Worm (Caenorhabditis elegans) whole organism, early embryonic: ENCODE results near the gene K09F5.1.

Experiments used
- B0310.2 ChIP-seq: sonication (generic microtip); optimal IDR thresholded peaks from 2 replicates; lab custom pipeline; 2016; ENCODE audit warnings: mild to moderate bottlenecking, missing genetic modification characterization, missing compliant biosample characterization
- F13C5.2 ChIP-seq: sonication (generic microtip); optimal IDR thresholded peaks from 2 replicates; lab custom pipeline; 2017; ENCODE audit warnings: mild to moderate bottlenecking, missing genetic modification characterization, inconsistent platforms, missing compliant biosample characterization
- aly-1 ChIP-seq: sonication (generic microtip); optimal IDR thresholded peaks from 2 replicates; lab custom pipeline; 2016; ENCODE audit warnings: missing genetic modification characterization, missing compliant biosample characterization
- ama-1 ChIP-seq: fragments of 150-350 bp; optimal IDR thresholded peaks from 2 replicates; lab custom pipeline; 2014
- ceh-13 ChIP-seq: fragments of 200-800 bp; sonication (Bioruptor generic); optimal IDR thresholded peaks from 2 replicates; lab custom pipeline; 2018; ENCODE audit warnings: mild to moderate bottlenecking, missing genetic modification characterization, missing compliant biosample characterization
- ceh-36 ChIP-seq: sonication (generic microtip); optimal IDR thresholded peaks from 2 replicates; lab custom pipeline; 2016; ENCODE audit warnings: missing genetic modification characterization, inconsistent platforms, missing compliant biosample characterization
- ets-7 ChIP-seq: sonication (generic microtip); optimal IDR thresholded peaks from 2 replicates; lab custom pipeline; 2016; ENCODE audit warnings: missing genotype, missing genetic modification characterization, missing compliant biosample characterization
- flt-1 ChIP-seq: fragments of 200-800 bp; sonication (Bioruptor generic); IDR thresholded peaks from 2 replicates; pipeline ENCODE4 v1.3.6; 2022; ENCODE audit warnings: missing genetic modification characterization, missing compliant biosample characterization
- hmbx-1 ChIP-seq: sonication (generic microtip); optimal IDR thresholded peaks from 2 replicates; lab custom pipeline; 2016; ENCODE audit warnings: mild to moderate bottlenecking, missing genetic modification characterization, missing compliant biosample characterization
- hmg-4 ChIP-seq: fragments of 200-800 bp; sonication (Bioruptor generic); optimal IDR thresholded peaks from 2 replicates; lab custom pipeline; 2018; ENCODE audit warnings: mild to moderate bottlenecking, missing genetic modification characterization, missing compliant biosample characterization
- hnd-1 ChIP-seq: sonication (generic microtip); optimal IDR thresholded peaks from 2 replicates; lab custom pipeline; 2016; ENCODE audit warnings: missing genetic modification characterization, missing compliant biosample characterization
- pes-1 ChIP-seq: fragments of 200-800 bp; sonication (Bioruptor generic); IDR thresholded peaks from 2 replicates; pipeline ENCODE4 v1.3.6; 2022; ENCODE audit warnings: missing genetic modification reagents, missing genetic modification characterization, missing compliant biosample characterization
- scrt-1 ChIP-seq: fragments of 200-800 bp; sonication (Bioruptor generic); IDR thresholded peaks from 2 replicates; pipeline ENCODE4 v1.3.6; 2022; ENCODE audit warnings: missing genetic modification characterization, missing compliant biosample characterization
- sea-1 ChIP-seq: fragments of 200-800 bp; sonication (Bioruptor generic); conservative IDR thresholded peaks from 2 replicates; pipeline ENCODE4 v1.3.6; 2022; ENCODE audit warnings: missing genetic modification characterization, missing compliant biosample characterization
- tbx-11 ChIP-seq: fragments of 200-800 bp; sonication (Bioruptor generic); IDR thresholded peaks from 2 replicates; pipeline ENCODE4 v1.3.6; 2022; ENCODE audit warnings: missing genetic modification characterization, missing compliant biosample characterization
- tbx-37 ChIP-seq: fragments of 200-800 bp; sonication (Bioruptor generic); conservative IDR thresholded peaks from 2 replicates; pipeline ENCODE4 v1.3.6; 2022; ENCODE audit warnings: missing genetic modification reagents, missing genetic modification characterization, missing compliant biosample characterization
- tra-4 ChIP-seq: sonication (generic microtip); optimal IDR thresholded peaks from 2 replicates; lab custom pipeline; 2017; ENCODE audit warnings: missing genetic modification characterization, missing compliant biosample characterization

Gene K09F5.1

DNA sequence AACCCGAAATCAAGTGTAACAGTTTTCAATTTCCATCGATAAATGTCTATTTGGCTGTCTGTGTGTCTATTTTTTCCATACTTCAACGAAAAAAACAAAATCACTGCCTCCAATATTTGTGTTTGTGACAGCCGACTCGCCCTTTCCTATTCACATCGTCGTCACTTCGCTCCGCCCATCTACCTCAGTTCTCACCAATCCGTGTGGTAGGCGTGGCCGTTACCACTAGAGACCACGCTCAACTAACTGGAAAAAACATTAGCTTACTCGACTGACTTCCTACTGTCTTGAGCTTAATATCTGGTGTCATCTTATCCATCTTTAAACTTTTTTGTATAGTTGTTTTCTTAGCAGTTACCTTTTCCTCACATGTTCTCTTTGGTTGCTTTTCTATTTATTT is 5.9 kb downstream of the K09F5.1 start:
- TF ChIP-seq hmg-4 (GFP tag; lab: Kevin White, UChicago) (no peak), tra-4 (tag; lab: Kevin White, UChicago) (no peak), hmbx-1 (no peak)

DNA sequence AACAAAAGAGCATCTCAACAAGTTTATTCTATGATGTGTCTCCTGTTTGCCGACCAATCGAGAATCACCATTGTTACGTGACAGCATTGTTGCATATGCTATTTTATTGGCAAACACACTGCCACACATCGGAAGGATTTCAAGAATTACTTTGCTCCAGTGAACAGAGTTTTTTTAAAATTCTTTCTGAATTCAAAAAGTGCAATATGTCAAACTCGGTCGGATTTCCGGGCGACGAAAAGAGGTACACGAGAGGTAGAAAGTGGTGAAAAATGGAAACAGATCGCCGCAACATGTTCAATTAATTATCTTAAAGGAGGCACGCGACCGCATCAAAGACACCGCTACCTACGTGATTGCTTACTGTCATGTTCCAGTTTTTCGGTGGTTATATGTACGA is 10.6 kb downstream of the K09F5.1 start:
- no peak for TF ChIP-seq hmg-4 (GFP tag; lab: Kevin White, UChicago)

DNA sequence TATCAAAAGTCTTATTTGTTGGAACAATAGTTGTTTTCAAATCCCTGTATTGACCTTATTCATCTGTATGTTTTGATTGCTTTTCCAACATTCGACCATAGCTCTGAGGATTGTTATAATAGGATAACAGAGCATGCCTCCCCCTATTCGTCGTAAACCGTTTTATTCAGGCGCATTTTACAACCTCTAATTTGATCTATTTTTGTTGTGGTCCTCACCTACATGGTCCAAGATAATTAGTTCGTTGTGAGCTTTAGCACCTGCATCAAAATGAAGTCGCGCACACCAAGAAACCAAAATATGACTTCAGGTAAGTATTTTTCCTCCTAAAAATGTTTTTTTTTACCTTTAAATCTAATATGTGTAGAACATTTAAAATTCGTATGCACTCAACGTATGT is 13.3 kb downstream of the K09F5.1 start, which contains the start of gene deg-1:
TSS of gene deg-1 (plus strand) at position 301 of the 400 bp plus-strand sequence.
- no peak for TF ChIP-seq ama-1
- no peak for TF ChIP-seq flt-1
- TF ChIP-seq aly-1 (tag; lab: Kevin White, UChicago) = no peak
- TF ChIP-seq ets-7 (tag; lab: Kevin White, UChicago) = no peak
- no peak for TF ChIP-seq hmg-4 (GFP tag; lab: Kevin White, UChicago)

DNA sequence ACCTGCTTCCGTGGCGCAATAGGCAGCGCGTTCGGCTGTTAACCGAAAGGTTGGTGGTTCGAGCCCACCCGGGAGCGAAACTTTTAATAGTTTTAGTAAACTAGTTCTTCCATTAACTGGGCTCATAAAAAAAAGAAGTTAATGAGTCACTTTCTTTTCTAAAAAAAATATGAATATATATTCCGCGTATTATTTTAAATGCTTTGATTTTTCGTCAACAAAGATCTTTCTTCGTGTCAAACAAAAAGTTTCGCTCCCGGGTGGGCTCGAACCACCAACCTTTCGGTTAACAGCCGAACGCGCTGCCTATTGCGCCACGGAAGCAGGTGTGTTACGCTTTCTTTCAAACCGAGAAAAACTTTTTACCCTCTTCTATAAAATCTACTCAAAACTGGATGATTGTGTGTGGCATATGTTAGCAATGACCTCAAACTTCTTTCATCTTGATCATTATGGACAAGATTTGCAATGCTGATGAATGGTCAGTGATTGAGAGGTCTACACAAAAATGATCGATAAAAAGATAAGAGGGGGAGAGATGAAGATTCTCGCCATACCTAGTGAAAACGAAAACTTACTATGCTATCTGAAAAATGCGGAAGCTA is 34.4 kb downstream of the K09F5.1 start:
- TF ChIP-seq ama-1 (no peak), pes-1 (0 out of 2 replicates have a peak, but pooled peaks have one; percentile 41), flt-1 (no peak), hmg-4 (GFP tag; lab: Kevin White, UChicago) (no peak)

DNA sequence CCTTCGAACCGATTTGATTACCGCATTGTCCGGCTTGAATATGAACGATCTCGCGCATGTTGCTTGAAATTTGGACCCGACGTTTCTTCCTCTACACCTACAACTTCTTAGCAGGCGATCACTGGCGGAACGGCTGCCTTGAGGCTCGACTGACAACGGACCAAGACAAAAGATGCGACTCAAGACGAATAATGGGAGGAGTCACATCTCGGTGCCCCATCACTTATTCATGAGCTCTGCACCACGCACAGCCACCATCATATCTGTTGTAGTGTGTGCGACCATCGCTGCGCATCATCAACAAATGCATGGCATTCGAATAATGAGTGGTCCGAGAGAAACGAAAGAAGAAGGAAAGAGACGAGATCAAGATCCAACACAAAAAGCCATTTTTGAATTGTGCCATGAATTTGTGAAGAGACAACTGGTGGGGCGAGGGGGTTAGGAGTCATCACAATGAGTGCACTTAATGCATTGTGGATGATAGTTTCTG is 37.1 kb downstream of the K09F5.1 start, which contains the start of gene mec-7:
TSS of gene mec-7 (minus strand) at position 181 of the 493 bp plus-strand sequence.
- no peak for TF ChIP-seq flt-1
- TF ChIP-seq hmg-4 (GFP tag; lab: Kevin White, UChicago) = no peak
- no peak for TF ChIP-seq tra-4 (tag; lab: Kevin White, UChicago)
- no peak for TF ChIP-seq ceh-13 (GFP tag; lab: Kevin White, UChicago)
- TF ChIP-seq F13C5.2 = no peak
- TF ChIP-seq ets-7 (tag; lab: Kevin White, UChicago) = no peak
- no peak for TF ChIP-seq B0310.2
- no peak for TF ChIP-seq hnd-1 (tag; lab: Kevin White, UChicago)
- no peak for TF ChIP-seq scrt-1 (GFP tag; lab: Robert Waterston, UW)

DNA sequence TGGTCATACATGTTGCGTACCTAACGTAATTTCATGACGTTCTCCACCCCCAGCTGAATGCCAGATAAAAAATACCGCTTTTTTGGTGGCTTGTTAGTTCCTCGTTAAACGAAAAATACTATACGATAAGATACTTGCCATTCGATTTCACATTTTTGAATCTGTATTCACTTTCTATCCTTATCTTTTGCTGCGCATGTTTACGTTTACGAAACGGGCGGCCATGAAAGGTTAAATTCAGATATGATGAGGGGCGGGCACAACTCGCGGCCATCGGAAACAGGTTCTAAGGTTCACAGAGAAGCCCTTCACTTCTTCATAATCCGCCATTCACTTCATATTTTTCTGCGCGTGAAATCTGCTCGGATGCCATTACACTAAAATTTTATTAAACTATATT is 39.3 kb downstream of the K09F5.1 start:
- no peak for TF ChIP-seq hmg-4 (GFP tag; lab: Kevin White, UChicago)
- TF ChIP-seq tbx-11 = no peak
- TF ChIP-seq scrt-1 (GFP tag; lab: Robert Waterston, UW) = no peak
- no peak for TF ChIP-seq F13C5.2
- no peak for TF ChIP-seq pes-1
- no peak for TF ChIP-seq ceh-13 (GFP tag; lab: Kevin White, UChicago)
- TF ChIP-seq aly-1 (tag; lab: Kevin White, UChicago) = no peak
- TF ChIP-seq sea-1 (GFP tag; lab: Robert Waterston, UW) = no peak
- no peak for TF ChIP-seq ceh-36 (tag; lab: Kevin White, UChicago)
- no peak for TF ChIP-seq hnd-1 (tag; lab: Kevin White, UChicago)

DNA sequence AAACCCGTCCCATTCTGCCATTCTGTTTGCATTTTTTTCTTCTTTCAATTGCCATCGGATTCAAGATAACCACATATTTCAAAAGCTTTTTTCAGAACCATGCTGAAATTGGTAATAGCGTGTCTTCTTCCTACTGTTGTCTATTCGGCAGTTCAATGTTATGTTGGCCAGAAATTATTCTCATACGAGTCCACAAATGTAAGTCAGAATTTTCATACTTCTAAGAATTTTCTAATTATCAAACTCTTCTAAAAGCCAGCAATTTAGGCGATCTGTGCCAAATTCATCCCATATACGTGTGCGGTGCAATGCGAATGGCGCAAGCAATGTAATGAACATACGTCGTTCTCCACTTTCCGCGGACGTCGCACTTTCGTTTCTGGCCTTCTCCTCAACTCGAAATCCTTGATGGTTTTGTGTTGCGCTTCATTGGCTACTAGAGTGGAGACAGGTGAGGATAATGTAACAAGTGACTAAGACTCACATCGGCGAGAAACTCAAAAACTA is 40.1 kb downstream of the K09F5.1 start, which contains the start of gene ZK154.1:
TSS of gene ZK154.1 (plus strand) at position 51 of the 507 bp plus-strand sequence.
- TF ChIP-seq flt-1 = no peak
- no peak for TF ChIP-seq tra-4 (tag; lab: Kevin White, UChicago)
- TF ChIP-seq pes-1 = no peak
- TF ChIP-seq sea-1 (GFP tag; lab: Robert Waterston, UW) = no peak
- TF ChIP-seq aly-1 (tag; lab: Kevin White, UChicago) = no peak
- TF ChIP-seq ets-7 (tag; lab: Kevin White, UChicago) = no peak
- TF ChIP-seq ceh-36 (tag; lab: Kevin White, UChicago) = no peak
- TF ChIP-seq tbx-37 (GFP tag; lab: Robert Waterston, UW) = no peak
- TF ChIP-seq scrt-1 (GFP tag; lab: Robert Waterston, UW) = no peak
- TF ChIP-seq hmg-4 (GFP tag; lab: Kevin White, UChicago) = no peak
- no peak for TF ChIP-seq hmbx-1
- no peak for TF ChIP-seq tbx-11
- TF ChIP-seq ceh-13 (GFP tag; lab: Kevin White, UChicago) = no peak
- no peak for TF ChIP-seq B0310.2
- no peak for TF ChIP-seq ama-1
- no peak for TF ChIP-seq hnd-1 (tag; lab: Kevin White, UChicago)

DNA sequence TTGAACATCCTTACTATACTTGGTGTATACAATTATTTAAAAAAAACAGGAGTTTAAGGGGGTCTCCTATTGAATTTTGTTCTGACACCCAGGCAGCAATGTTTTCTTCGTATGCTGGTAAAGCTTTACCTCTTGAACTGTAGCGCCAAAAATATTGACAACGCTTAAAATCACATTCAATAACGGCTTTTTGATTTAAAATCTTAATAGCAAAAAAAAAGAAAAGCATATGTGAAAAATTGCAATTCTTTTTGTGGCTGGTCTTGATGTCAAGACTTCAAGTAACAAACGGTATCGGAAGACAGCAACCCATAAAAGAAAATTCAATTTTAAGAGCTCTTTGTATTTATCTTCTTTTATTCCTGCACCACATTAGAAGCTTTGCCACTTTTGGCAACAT is 42.4 kb downstream of the K09F5.1 start:
- no peak for TF ChIP-seq ceh-36 (tag; lab: Kevin White, UChicago)
- no peak for TF ChIP-seq hmg-4 (GFP tag; lab: Kevin White, UChicago)
- no peak for TF ChIP-seq hmbx-1
- no peak for TF ChIP-seq hnd-1 (tag; lab: Kevin White, UChicago)
- no peak for TF ChIP-seq scrt-1 (GFP tag; lab: Robert Waterston, UW)
- no peak for TF ChIP-seq sea-1 (GFP tag; lab: Robert Waterston, UW)
- TF ChIP-seq flt-1 = no peak
- TF ChIP-seq ets-7 (tag; lab: Kevin White, UChicago) = no peak

DNA sequence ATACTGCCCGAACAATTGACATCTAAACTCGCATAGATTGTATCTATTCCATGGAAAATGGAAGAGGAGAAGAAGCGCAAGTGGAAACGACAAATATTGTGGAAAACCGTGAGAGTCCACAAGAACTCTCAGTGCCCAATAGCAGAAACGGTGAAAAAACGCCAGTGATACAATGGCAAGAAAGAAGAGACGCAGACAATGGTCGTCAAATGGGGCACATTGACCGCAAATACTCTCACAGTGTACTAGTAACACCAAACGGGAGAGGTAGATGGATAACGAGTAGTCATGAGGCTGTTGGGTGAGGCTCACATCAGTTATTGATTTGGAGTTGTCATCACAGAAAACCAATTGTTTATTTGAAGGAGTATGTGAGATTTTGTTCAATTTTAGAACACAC is 42.9 kb downstream of the K09F5.1 start, which contains the start of gene ZK154.4:
TSS of gene ZK154.4 (minus strand) at position 27 of the 400 bp plus-strand sequence.
- TF ChIP-seq B0310.2 (no peak), hmg-4 (GFP tag; lab: Kevin White, UChicago) (peak; percentile 15)
